Fruit fly (Drosophila melanogaster) S2 (cell line): Measurements from ENCODE around the gene CG32240.

Source experiments
- CG8478 ChIP-seq: fragments of >200 bp; optimal IDR thresholded peaks from 2 replicates; lab custom pipeline; 2018
- CTCF ChIP-seq, 2 experiments: fragments of >200 bp; optimal IDR thresholded peaks; 2 replicates each; lab custom pipeline; 2018

Gene CG32240

dm6 chr3L:4363887-4364794 is 17.3 kb downstream of the CG32240 start, which contains the start of the genes Cip4 and mRpS6:
Cip4 (minus strand) TSS chr3L:4364102.
mRpS6 (plus strand) TSS chr3L:4364550.
- TF ChIP-seq CTCF (optimal IDR thresholded peaks at IDR 0.05; lab: Kevin White, UChicago) (peak in 1 of 2 experiments; percentile 19), CG8478 (lab: Kevin White, UChicago) (no peak)

- no peak for TF ChIP-seq CG8478 (lab: Kevin White, UChicago)
- no peak for TF ChIP-seq CTCF (optimal IDR thresholded peaks at IDR 0.05; lab: Kevin White, UChicago)
These were observed 17.9 kb downstream of the CG32240 start for dm6 chr3L:4363484-4363883.

- no peak for TF ChIP-seq CG8478 (lab: Kevin White, UChicago)
- TF ChIP-seq CTCF (optimal IDR thresholded peaks at IDR 0.05; lab: Kevin White, UChicago) = no peak
These were observed 18.5 kb downstream of the CG32240 start for dm6 chr3L:4362937-4363336.

dm6 chr3L:4360376-4360703 is 21.1 kb downstream of the CG32240 start:
- TF ChIP-seq CTCF (optimal IDR thresholded peaks at IDR 0.05; lab: Kevin White, UChicago) (no peak), CG8478 (lab: Kevin White, UChicago) (no peak)

dm6 chr3L:4359688-4360375 is 21.6 kb downstream of the CG32240 start:
- TF ChIP-seq CG8478 (lab: Kevin White, UChicago) (no peak), CTCF (optimal IDR thresholded peaks at IDR 0.05; lab: Kevin White, UChicago) (no peak)

- TF ChIP-seq CTCF (optimal IDR thresholded peaks at IDR 0.05; lab: Kevin White, UChicago) = no peak
- no peak for TF ChIP-seq CG8478 (lab: Kevin White, UChicago)
These were observed 23.7 kb downstream of the CG32240 start for dm6 chr3L:4357705-4358131.

- TF ChIP-seq CTCF (optimal IDR thresholded peaks at IDR 0.05; lab: Kevin White, UChicago) (no peak), CG8478 (lab: Kevin White, UChicago) (no peak)
These were observed 24.4 kb downstream of the CG32240 start for dm6 chr3L:4356986-4357385.

- no peak for TF ChIP-seq CG8478 (lab: Kevin White, UChicago)
These were observed 26.4 kb downstream of the CG32240 start for dm6 chr3L:4354898-4355627.

- no peak for TF ChIP-seq CTCF (optimal IDR thresholded peaks at IDR 0.05; lab: Kevin White, UChicago)
- no peak for TF ChIP-seq CG8478 (lab: Kevin White, UChicago)
These were observed 27.8 kb downstream of the CG32240 start for dm6 chr3L:4353657-4354075.

dm6 chr3L:4352649-4353048 is 28.8 kb downstream of the CG32240 start:
- TF ChIP-seq CG8478 (lab: Kevin White, UChicago) (no peak), CTCF (optimal IDR thresholded peaks at IDR 0.05; lab: Kevin White, UChicago) (no peak)

dm6 chr3L:4352009-4352408 is 29.4 kb downstream of the CG32240 start:
- TF ChIP-seq CTCF (optimal IDR thresholded peaks at IDR 0.05; lab: Kevin White, UChicago) (no peak), CG8478 (lab: Kevin White, UChicago) (no peak)

- TF ChIP-seq CG8478 (lab: Kevin White, UChicago) = no peak
- no peak for TF ChIP-seq CTCF (optimal IDR thresholded peaks at IDR 0.05; lab: Kevin White, UChicago)
These were observed 32.1 kb downstream of the CG32240 start for dm6 chr3L:4349314-4349713.

- TF ChIP-seq CTCF (optimal IDR thresholded peaks at IDR 0.05; lab: Kevin White, UChicago) = no peak
- TF ChIP-seq CG8478 (lab: Kevin White, UChicago) = no peak
These were observed 32.6 kb downstream of the CG32240 start for dm6 chr3L:4348839-4349238.

dm6 chr3L:4348072-4348471 is 33.4 kb downstream of the CG32240 start:
- TF ChIP-seq CG8478 (lab: Kevin White, UChicago) (no peak), CTCF (optimal IDR thresholded peaks at IDR 0.05; lab: Kevin White, UChicago) (no peak)

dm6 chr3L:4346379-4346778 is 35.0 kb downstream of the CG32240 start:
- TF ChIP-seq CG8478 (lab: Kevin White, UChicago) (no peak), CTCF (optimal IDR thresholded peaks at IDR 0.05; lab: Kevin White, UChicago) (no peak)
